Fruit fly (Drosophila melanogaster) whole organism, embryonic: ENCODE data around the gene Nepl3.

Experiments
- B-H1 ChIP-seq: fragments of 200-800 bp; sonication (Bioruptor generic); IDR thresholded peaks from 3 replicates; pipeline ENCODE4 v1.3.6; 2022; ENCODE audit warnings: missing biosample characterization, missing genetic modification characterization
- CG10366 ChIP-seq: fragments of 200-800 bp; sonication (Bioruptor generic); IDR thresholded peaks from 2 replicates; pipeline ENCODE4 v1.3.6; 2022; ENCODE audit warnings: missing biosample characterization, missing genetic modification characterization
- CG14014 ChIP-seq: fragments of 200-800 bp; sonication (Bioruptor generic); IDR thresholded peaks from 2 replicates; pipeline ENCODE4 v1.3.6; 2022; ENCODE audit warnings: missing biosample characterization, missing genetic modification characterization
- CG14860 ChIP-seq: fragments of 200-800 bp; sonication (Bioruptor generic); IDR thresholded peaks from 3 replicates; pipeline ENCODE4 v1.3.6; 2022; ENCODE audit warnings: missing biosample characterization, missing genetic modification characterization; ENCODE audit not compliant: partially characterized antibody
- CG33557 ChIP-seq: fragments of 200-800 bp; sonication (Bioruptor generic); optimal IDR thresholded peaks from 2 replicates; lab custom pipeline; 2019; ENCODE audit warnings: missing biosample characterization, mild to moderate bottlenecking, missing genetic modification characterization, moderate library complexity
- CG7839 ChIP-seq: fragments of 200-800 bp; sonication (Bioruptor generic); optimal IDR thresholded peaks from 3 replicates; lab custom pipeline; 2018; ENCODE audit warnings: missing biosample characterization, mild to moderate bottlenecking, missing genetic modification characterization, moderate library complexity
- Dfd ChIP-seq, 2 experiments: fragments of >200 bp; optimal IDR thresholded peaks; 2 replicates each; lab custom pipeline; 2017; ENCODE audit warnings: missing biosample characterization in 2 of 2, missing genetic modification characterization in 2 of 2
- al ChIP-seq: fragments of 200-800 bp; sonication (Bioruptor generic); IDR thresholded peaks from 2 replicates; pipeline ENCODE4 v1.3.6; 2022; ENCODE audit warnings: missing biosample characterization, missing genetic modification characterization
- dpn ChIP-seq, 2 experiments: fragments of 200-800 bp; sonication (Bioruptor generic); optimal IDR thresholded peaks; 3 replicates each; lab custom pipeline; 2016; ENCODE audit warnings: missing biosample characterization in 2 of 2, missing genetic modification characterization in 2 of 2
- psq ChIP-seq: fragments of 200-800 bp; sonication (Bioruptor generic); optimal IDR thresholded peaks from 2 replicates; lab custom pipeline; 2017; ENCODE audit warnings: missing biosample characterization, missing genetic modification characterization
- pzg ChIP-seq: fragments of 200-800 bp; sonication (Bioruptor generic); optimal IDR thresholded peaks from 3 replicates; lab custom pipeline; 2018; ENCODE audit warnings: missing biosample characterization, mild to moderate bottlenecking, missing genetic modification characterization, moderate library complexity

DNA sequence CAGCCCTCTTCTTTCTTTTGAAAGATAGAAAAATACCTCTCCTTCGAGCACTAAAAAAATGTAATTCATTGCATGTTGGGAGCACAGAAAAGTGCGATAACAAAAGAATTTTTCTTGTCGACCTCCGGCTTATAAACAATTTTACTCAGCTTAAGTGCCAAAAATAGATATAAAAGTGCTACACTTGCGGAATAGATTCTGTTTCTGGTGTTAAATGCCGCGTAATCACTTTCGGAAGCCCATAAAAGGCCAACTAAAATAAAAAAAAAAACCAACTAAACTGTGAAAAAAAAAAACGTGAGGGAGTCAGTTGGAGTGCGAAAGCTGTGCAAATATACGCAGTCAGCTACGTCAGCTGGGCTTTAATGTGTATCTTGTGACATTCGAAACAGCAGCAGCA lies 31.6 kb upstream of the Nepl3 start:
- TF ChIP-seq pzg (GFP tag; lab: Kevin White, UChicago): no peak
- TF ChIP-seq CG10366 (GFP tag; lab: Robert Waterston, UW): no peak
- TF ChIP-seq dpn (GFP tag; optimal IDR thresholded peaks at IDR 0.05; lab: Kevin White, UChicago): no peak
- TF ChIP-seq CG14014: no peak
- TF ChIP-seq psq (GFP tag; lab: Kevin White, UChicago): no peak
- no peak for TF ChIP-seq Dfd (GFP tag; optimal IDR thresholded peaks at IDR 0.05; lab: Kevin White, UChicago)
- TF ChIP-seq CG14860 (GFP tag; lab: Robert Waterston, UW): no peak
- TF ChIP-seq CG33557: no peak
- TF ChIP-seq CG7839: no peak
- TF ChIP-seq al: no peak
- TF ChIP-seq B-H1 (GFP tag; lab: Robert Waterston, UW): no peak
